Fruit fly (Drosophila melanogaster) whole organism, embryonic: Measurements from ENCODE around the gene Dad1.

Source experiments
- BEAF-32 ChIP-seq: fragments of 200-800 bp; sonication (Bioruptor generic); optimal IDR thresholded peaks from 3 replicates; lab custom pipeline; 2017; ENCODE audit warnings: missing biosample characterization, missing genetic modification characterization, mild to moderate bottlenecking, moderate library complexity, missing genetic modification reagents
- CG10959 ChIP-seq: fragments of 200-800 bp; sonication (Bioruptor generic); IDR thresholded peaks from 2 replicates; pipeline ENCODE4 v1.3.6; 2022; ENCODE audit warnings: missing biosample characterization, missing genetic modification characterization
- CG12299 ChIP-seq: fragments of 200-800 bp; sonication (Bioruptor generic); optimal IDR thresholded peaks from 2 replicates; lab custom pipeline; 2018; ENCODE audit warnings: missing biosample characterization, mild to moderate bottlenecking, missing genetic modification characterization
- CG12942 ChIP-seq: fragments of 200-800 bp; sonication (Bioruptor generic); optimal IDR thresholded peaks from 3 replicates; lab custom pipeline; 2016; ENCODE audit warnings: missing biosample characterization, missing genetic modification characterization
- CG14965 ChIP-seq: fragments of 200-800 bp; sonication (Bioruptor generic); optimal IDR thresholded peaks from 2 replicates; lab custom pipeline; 2016; ENCODE audit warnings: missing biosample characterization, missing genetic modification characterization, borderline replicate concordance
- CG15269 ChIP-seq: fragments of 200-800 bp; sonication (Bioruptor generic); optimal IDR thresholded peaks from 2 replicates; lab custom pipeline; 2018; ENCODE audit warnings: missing biosample characterization, mild to moderate bottlenecking, missing genetic modification characterization, moderate library complexity
- CG15514 ChIP-seq: fragments of 200-800 bp; sonication (Bioruptor generic); optimal IDR thresholded peaks from 3 replicates; lab custom pipeline; 2017; ENCODE audit warnings: missing biosample characterization, missing genetic modification characterization, mild to moderate bottlenecking, moderate library complexity, missing genetic modification reagents
- CG16815 ChIP-seq: fragments of 200-800 bp; sonication (Bioruptor generic); optimal IDR thresholded peaks from 3 replicates; lab custom pipeline; 2017; ENCODE audit warnings: missing biosample characterization, mild to moderate bottlenecking, missing genetic modification characterization
- CG1832 ChIP-seq: fragments of 200-800 bp; sonication (Bioruptor generic); optimal IDR thresholded peaks from 2 replicates; lab custom pipeline; 2017; ENCODE audit warnings: missing biosample characterization, mild to moderate bottlenecking, missing genetic modification characterization, inconsistent platforms
- CG2889 ChIP-seq: fragments of 200-800 bp; sonication (Bioruptor generic); IDR thresholded peaks from 3 replicates; pipeline ENCODE4 v1.3.6; 2022; ENCODE audit warnings: missing biosample characterization, missing genetic modification characterization
- CG32532 ChIP-seq: fragments of 200-800 bp; sonication (Bioruptor generic); IDR thresholded peaks from 2 replicates; pipeline ENCODE4 v1.3.6; 2022; ENCODE audit warnings: missing biosample characterization, missing genetic modification characterization
- CG34224 ChIP-seq: fragments of 200-800 bp; sonication (Bioruptor generic); IDR thresholded peaks from 3 replicates; pipeline ENCODE4 v1.3.6; 2022; ENCODE audit warnings: missing biosample characterization, missing genetic modification characterization; ENCODE audit not compliant: partially characterized antibody
- CG3726 ChIP-seq: fragments of 200-800 bp; sonication (Bioruptor generic); IDR thresholded peaks from 3 replicates; pipeline ENCODE4, ENCODE4 v1.3.6; 2022; ENCODE audit warnings: missing biosample characterization, missing genetic modification characterization
- CG43689 ChIP-seq: fragments of 200-800 bp; sonication (Bioruptor generic); IDR thresholded peaks from 2 replicates; pipeline ENCODE4 v1.3.6; 2022; ENCODE audit warnings: missing biosample characterization, missing genetic modification characterization
- CG5180 ChIP-seq: fragments of 200-800 bp; sonication (Bioruptor generic); optimal IDR thresholded peaks from 3 replicates; lab custom pipeline; 2017; ENCODE audit warnings: missing biosample characterization, missing genetic modification characterization, mild to moderate bottlenecking, moderate library complexity, missing genetic modification reagents
- Chrac-16 ChIP-seq: fragments of 200-800 bp; sonication (Bioruptor generic); optimal IDR thresholded peaks from 3 replicates; lab custom pipeline; 2016; ENCODE audit warnings: missing biosample characterization, missing genetic modification characterization
- ERR ChIP-seq: fragments of 200-800 bp; sonication (Bioruptor generic); optimal IDR thresholded peaks from 2 replicates; lab custom pipeline; 2016; ENCODE audit warnings: missing biosample characterization, missing genetic modification characterization
- HHEX ChIP-seq: fragments of 200-800 bp; sonication (Bioruptor generic); optimal IDR thresholded peaks from 3 replicates; lab custom pipeline; 2017; ENCODE audit warnings: missing biosample characterization, mild to moderate bottlenecking, missing genetic modification characterization, missing genetic modification reagents
- Hsf ChIP-seq: fragments of 200-800 bp; sonication (Bioruptor generic); optimal IDR thresholded peaks from 3 replicates; lab custom pipeline; 2016; ENCODE audit warnings: missing biosample characterization, missing genetic modification characterization
- Max ChIP-seq: fragments of 200-800 bp; sonication (Bioruptor generic); optimal IDR thresholded peaks from 2 replicates; lab custom pipeline; 2016; ENCODE audit warnings: missing biosample characterization, mild to moderate bottlenecking, missing genetic modification characterization
- Neu2 ChIP-seq: fragments of 200-800 bp; sonication (Bioruptor generic); optimal IDR thresholded peaks from 3 replicates; lab custom pipeline; 2016; ENCODE audit warnings: missing biosample characterization, missing genetic modification characterization, borderline replicate concordance
- Nf-YA ChIP-seq: fragments of 200-800 bp; sonication (Bioruptor generic); IDR thresholded peaks from 2 replicates; pipeline ENCODE4 v1.3.6; 2022; ENCODE audit warnings: missing biosample characterization, missing genetic modification characterization
- Nf-YB ChIP-seq: fragments of 200-800 bp; sonication (Bioruptor generic); optimal IDR thresholded peaks from 3 replicates; lab custom pipeline; 2019; ENCODE audit warnings: missing biosample characterization, mild to moderate bottlenecking, missing genetic modification characterization, moderate library complexity
- Oaz ChIP-seq: fragments of 200-800 bp; sonication (Bioruptor generic); IDR thresholded peaks from 2 replicates; pipeline ENCODE4 v1.3.6; 2022; ENCODE audit warnings: missing biosample characterization, missing genetic modification characterization
- Optix ChIP-seq: fragments of 200-800 bp; sonication (Bioruptor generic); IDR thresholded peaks from 3 replicates; pipeline ENCODE4 v1.3.6; 2022; ENCODE audit warnings: missing biosample characterization, missing genetic modification characterization
- PHDP ChIP-seq: fragments of 200-800 bp; sonication (Bioruptor generic); optimal IDR thresholded peaks from 3 replicates; lab custom pipeline; 2018; ENCODE audit warnings: missing biosample characterization, mild to moderate bottlenecking, missing genetic modification characterization, moderate library complexity
- Ptx1 ChIP-seq: fragments of 200-800 bp; sonication (Bioruptor generic); IDR thresholded peaks from 2 replicates; pipeline ENCODE4 v1.3.6; 2022; ENCODE audit warnings: missing biosample characterization, missing genetic modification characterization
- Ssrp ChIP-seq: fragments of 200-800 bp; sonication (Bioruptor generic); optimal IDR thresholded peaks from 2 replicates; lab custom pipeline; 2018; ENCODE audit warnings: missing biosample characterization, mild to moderate bottlenecking, missing genetic modification characterization, moderate library complexity
- Tbp ChIP-seq: fragments of >200 bp; optimal IDR thresholded peaks from 2 replicates; lab custom pipeline; 2018; ENCODE audit warnings: missing biosample characterization, missing genetic modification characterization
- bbx ChIP-seq: fragments of 200-800 bp; sonication (Bioruptor generic); IDR thresholded peaks from 2 replicates; pipeline ENCODE4 v1.3.6; 2022; ENCODE audit warnings: missing biosample characterization, missing genetic modification characterization; ENCODE audit not compliant: partially characterized antibody
- chm ChIP-seq: fragments of 200-800 bp; sonication (Bioruptor generic); IDR thresholded peaks from 2 replicates; pipeline ENCODE4 v1.3.6; 2022; ENCODE audit warnings: missing biosample characterization, missing genetic modification characterization
- ci ChIP-seq: fragments of 200-800 bp; sonication (Bioruptor generic); IDR thresholded peaks from 3 replicates; pipeline ENCODE4 v1.3.6; 2022; ENCODE audit warnings: missing biosample characterization, missing genetic modification characterization
- corto ChIP-seq: fragments of 200-800 bp; sonication (Bioruptor generic); optimal IDR thresholded peaks from 2 replicates; lab custom pipeline; 2016; ENCODE audit warnings: missing biosample characterization, mild to moderate bottlenecking, missing genetic modification characterization, moderate library complexity
- dati ChIP-seq: fragments of 200-800 bp; sonication (Bioruptor generic); IDR thresholded peaks from 2 replicates; pipeline ENCODE4 v1.3.6; 2022; ENCODE audit warnings: missing biosample characterization, missing genetic modification characterization
- gsb-n ChIP-seq: fragments of 200-800 bp; sonication (Bioruptor generic); optimal IDR thresholded peaks from 3 replicates; lab custom pipeline; 2018; ENCODE audit warnings: missing biosample characterization, mild to moderate bottlenecking, missing genetic modification characterization
- gt ChIP-seq: fragments of 200-800 bp; sonication (Bioruptor generic); IDR thresholded peaks from 2 replicates; pipeline ENCODE4 v1.3.6; 2022; ENCODE audit warnings: missing biosample characterization, missing genetic modification characterization
- ind ChIP-seq: fragments of 200-800 bp; sonication (Bioruptor generic); optimal IDR thresholded peaks from 3 replicates; lab custom pipeline; 2016; ENCODE audit warnings: missing biosample characterization, missing genetic modification characterization
- inv ChIP-seq: fragments of 200-800 bp; sonication (Bioruptor generic); IDR thresholded peaks from 2 replicates; pipeline ENCODE4 v1.3.6; 2022; ENCODE audit warnings: missing biosample characterization, missing genetic modification characterization; ENCODE audit not compliant: partially characterized antibody
- luna ChIP-seq: fragments of 200-800 bp; sonication (Bioruptor generic); optimal IDR thresholded peaks from 2 replicates; lab custom pipeline; 2016; ENCODE audit warnings: missing biosample characterization, missing genetic modification characterization
- oc ChIP-seq: fragments of 200-800 bp; sonication (Bioruptor generic); optimal IDR thresholded peaks from 2 replicates; lab custom pipeline; 2018; ENCODE audit warnings: missing biosample characterization, mild to moderate bottlenecking, missing genetic modification characterization, moderate library complexity
- pita ChIP-seq: fragments of 200-800 bp; sonication (Bioruptor generic); optimal IDR thresholded peaks from 2 replicates; lab custom pipeline; 2017; ENCODE audit warnings: missing biosample characterization, mild to moderate bottlenecking, missing genetic modification characterization
- psq ChIP-seq: fragments of 200-800 bp; sonication (Bioruptor generic); optimal IDR thresholded peaks from 2 replicates; lab custom pipeline; 2017; ENCODE audit warnings: missing biosample characterization, missing genetic modification characterization
- pzg ChIP-seq: fragments of 200-800 bp; sonication (Bioruptor generic); optimal IDR thresholded peaks from 3 replicates; lab custom pipeline; 2018; ENCODE audit warnings: missing biosample characterization, mild to moderate bottlenecking, missing genetic modification characterization, moderate library complexity
- repo ChIP-seq: fragments of 200-800 bp; sonication (Bioruptor generic); optimal IDR thresholded peaks from 2 replicates; lab custom pipeline; 2016; ENCODE audit warnings: missing biosample characterization, missing genetic modification characterization
- row ChIP-seq: fragments of 200-800 bp; sonication (Bioruptor generic); IDR thresholded peaks from 3 replicates; pipeline ENCODE4 v1.3.6; 2022; ENCODE audit warnings: missing biosample characterization, missing genetic modification characterization
- shn ChIP-seq: fragments of 200-800 bp; sonication (Bioruptor generic); optimal IDR thresholded peaks from 3 replicates; lab custom pipeline; 2016; ENCODE audit warnings: missing biosample characterization, missing genetic modification characterization
- stwl ChIP-seq: fragments of 200-800 bp; sonication (Bioruptor generic); optimal IDR thresholded peaks from 3 replicates; lab custom pipeline; 2018; ENCODE audit warnings: missing biosample characterization, mild to moderate bottlenecking, missing genetic modification characterization, moderate library complexity
- tap ChIP-seq: fragments of 200-800 bp; optimal IDR thresholded peaks from 3 replicates; lab custom pipeline; 2019; ENCODE audit warnings: missing biosample characterization, mild to moderate bottlenecking, missing genetic modification characterization, moderate library complexity
- toy ChIP-seq: fragments of 200-800 bp; sonication (Bioruptor generic); IDR thresholded peaks from 2 replicates; pipeline ENCODE4 v1.3.6; 2022; ENCODE audit warnings: missing biosample characterization, missing genetic modification characterization
- trem ChIP-seq: fragments of 200-800 bp; optimal IDR thresholded peaks from 3 replicates; lab custom pipeline; 2019; ENCODE audit warnings: missing biosample characterization, mild to moderate bottlenecking, missing genetic modification characterization, moderate library complexity
- z ChIP-seq: fragments of 200-800 bp; sonication (Bioruptor generic); IDR thresholded peaks from 3 replicates; pipeline ENCODE4 v1.3.6; 2022; ENCODE audit warnings: missing biosample characterization, missing genetic modification characterization
- zen2 ChIP-seq: fragments of 200-800 bp; sonication (Bioruptor generic); IDR thresholded peaks from 3 replicates; pipeline ENCODE4 v1.3.6; 2022; ENCODE audit warnings: missing biosample characterization, missing genetic modification characterization; ENCODE audit not compliant: partially characterized antibody

Gene Dad1

dm6 chr2L:8381508-8382036, 2.4 kb downstream of the Dad1 start, which contains the start of gene AlaRS (continued):
- TF ChIP-seq gt (GFP tag; lab: Robert Waterston, UW) (no peak), CG43689 (no peak), CG12299 (tag; lab: Kevin White, UChicago) (no peak), pita (GFP tag; lab: Kevin White, UChicago) (no peak), Nf-YA (no peak), CG15514 (GFP tag; lab: Kevin White, UChicago) (peak; percentile 84), CG16815 (GFP tag; lab: Kevin White, UChicago) (no peak), gsb-n (tag; lab: Kevin White, UChicago) (no peak), trem (tag; lab: Kevin White, UChicago) (peak; percentile 53), chm (GFP tag; lab: Robert Waterston, UW) (no peak; the same call in 1 of the 2 replicates), CG34224 (GFP tag; lab: Robert Waterston, UW) (peak; percentile 61), Max (GFP tag; lab: Kevin White, UChicago) (peak; percentile 36), Hsf (GFP tag; lab: Kevin White, UChicago) (peak; percentile 27), Nf-YB (GFP tag; lab: Kevin White, UChicago) (peak; percentile 1), luna (no peak), tap (tag; lab: Kevin White, UChicago) (peak; percentile 4), ind (GFP tag; lab: Kevin White, UChicago) (peak; percentile 25), inv (GFP tag; lab: Robert Waterston, UW) (peak; percentile 46), BEAF-32 (GFP tag; lab: Kevin White, UChicago) (peak; percentile 70), CG5180 (no peak), CG3726 (GFP tag; lab: Robert Waterston, UW) (no peak), Ssrp (tag; lab: Kevin White, UChicago) (peak; percentile 4), CG14965 (no peak), ci (GFP tag; lab: Robert Waterston, UW) (peak; percentile 40; the same call in 1 of the 3 replicates), toy (GFP tag; lab: Robert Waterston, UW) (no peak), psq (GFP tag; lab: Kevin White, UChicago) (no peak), Optix (GFP tag; lab: Robert Waterston, UW) (no peak), Neu2 (no peak), corto (peak; percentile 50), stwl (tag; lab: Kevin White, UChicago) (peak; percentile 45), zen2 (peak; percentile 59; the same call in 1 of the 3 replicates), PHDP (peak; percentile 47), Tbp (no peak), bbx (GFP tag; lab: Robert Waterston, UW) (peak; percentile 57; the same call in 1 of the 2 replicates), CG12942 (peak; percentile 4)

dm6 chr2L:8376717-8377116, 7.2 kb downstream of the Dad1 start, which contains the start of the genes CG13390 and CG17294:
TSS of gene CG13390 (minus strand) at chr2L:8376797.
TSS of gene CG17294 (plus strand) at chr2L:8377035.
- peak; percentile 99 for TF ChIP-seq CG10959 (GFP tag; lab: Robert Waterston, UW)
- TF ChIP-seq repo (GFP tag; lab: Kevin White, UChicago), result peak; percentile 86
- peak; percentile 100 for TF ChIP-seq CG15269 (tag; lab: Kevin White, UChicago)
- TF ChIP-seq Chrac-16 (GFP tag; lab: Kevin White, UChicago), result peak; percentile 99
- TF ChIP-seq HHEX (GFP tag; lab: Kevin White, UChicago), result peak; percentile 100
- peak; percentile 84 for TF ChIP-seq ERR
- TF ChIP-seq CG32532 (GFP tag; lab: Robert Waterston, UW), result peak; percentile 100
- peak; percentile 63 for TF ChIP-seq pzg (GFP tag; lab: Kevin White, UChicago)
- TF ChIP-seq shn (GFP tag; lab: Kevin White, UChicago), result peak; percentile 77
- TF ChIP-seq Oaz (GFP tag; lab: Robert Waterston, UW), result peak; percentile 99
- TF ChIP-seq row, result peak; percentile 100
- peak; percentile 2 for TF ChIP-seq CG1832 (GFP tag; lab: Kevin White, UChicago)
- TF ChIP-seq dati, result peak; percentile 98
- TF ChIP-seq Ptx1 (GFP tag; lab: Robert Waterston, UW), result peak; percentile 100
- peak; percentile 84 for TF ChIP-seq z (GFP tag; lab: Robert Waterston, UW)
- TF ChIP-seq oc (tag; lab: Kevin White, UChicago), result peak; percentile 100
- TF ChIP-seq CG2889 (GFP tag; lab: Robert Waterston, UW), result peak; percentile 99
